Worm (Caenorhabditis elegans): Measurements from ENCODE around the gene C45G9.12.

DNA sequence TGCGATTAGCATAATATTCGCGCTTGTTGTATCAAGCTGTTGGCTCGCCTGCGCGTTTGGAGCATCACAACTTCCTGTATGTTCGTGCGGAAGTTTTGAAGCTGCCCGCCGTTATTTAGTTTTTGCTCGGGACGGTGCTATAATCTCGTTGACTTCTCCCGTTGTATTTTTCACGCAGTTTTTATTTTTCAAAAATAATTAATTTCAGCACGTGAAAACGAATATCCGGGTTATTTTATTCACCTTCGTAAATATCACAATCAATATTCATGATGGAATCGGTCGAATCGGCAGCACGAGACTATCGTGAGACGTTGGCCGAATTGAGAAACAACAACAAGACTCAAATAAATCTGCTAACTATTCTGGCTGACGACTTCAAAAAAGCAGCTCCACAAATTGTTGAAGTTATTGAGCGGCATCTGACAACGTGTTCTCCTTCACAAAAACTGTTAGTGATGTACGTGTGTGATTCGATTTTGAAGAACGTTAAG lies 46.2 kb downstream of the C45G9.12 start:
- TF ChIP-seq him-1 (tag; optimal IDR thresholded peaks at IDR 0.05) (no peak), dao-5 (tag; optimal IDR thresholded peaks at IDR 0.05) (no peak), W03F9.2 (tag; optimal IDR thresholded peaks at IDR 0.05) (no peak)

All from whole organism, L4/young adult.